Fruit fly (Drosophila melanogaster) whole organism, embryonic: ENCODE data around the gene CG15922.
A peak's percentile ranks its signal among the peaks of the same experiment; 100 is the strongest.

Experiments
- Atf-2 ChIP-seq: fragments of 200-800 bp; sonication (Bioruptor generic); optimal IDR thresholded peaks from 2 replicates; lab custom pipeline; 2016; ENCODE audit warnings: missing biosample characterization, missing genetic modification characterization
- CG11398 ChIP-seq: fragments of 200-800 bp; sonication (Bioruptor generic); optimal IDR thresholded peaks from 2 replicates; lab custom pipeline; 2016; ENCODE audit warnings: missing biosample characterization, missing genetic modification characterization
- CG11504 ChIP-seq: fragments of 200-800 bp; sonication (Bioruptor generic); optimal IDR thresholded peaks from 3 replicates; lab custom pipeline; 2019; ENCODE audit warnings: missing biosample characterization, mild to moderate bottlenecking, missing genetic modification characterization, moderate library complexity
- CG12391 ChIP-seq: fragments of 200-800 bp; sonication (Bioruptor generic); optimal IDR thresholded peaks from 3 replicates; lab custom pipeline; 2018; ENCODE audit warnings: missing biosample characterization, mild to moderate bottlenecking, missing genetic modification characterization, moderate library complexity
- CG13123 ChIP-seq: fragments of 200-800 bp; sonication (Bioruptor generic); optimal IDR thresholded peaks from 2 replicates; lab custom pipeline; 2016; ENCODE audit warnings: missing biosample characterization, missing genetic modification characterization
- CG13287 ChIP-seq: fragments of 200-800 bp; sonication (Bioruptor generic); IDR thresholded peaks from 2 replicates; pipeline ENCODE4 v1.3.6; 2022; ENCODE audit warnings: missing biosample characterization, missing genetic modification characterization; ENCODE audit not compliant: partially characterized antibody
- CG15479 ChIP-seq: fragments of 200-800 bp; sonication (Bioruptor generic); optimal IDR thresholded peaks from 3 replicates; lab custom pipeline; 2019; ENCODE audit warnings: missing biosample characterization, mild to moderate bottlenecking, missing genetic modification characterization, moderate library complexity
- CG15601 ChIP-seq: fragments of 200-800 bp; sonication (Bioruptor generic); optimal IDR thresholded peaks from 3 replicates; lab custom pipeline; 2019; ENCODE audit warnings: missing biosample characterization, mild to moderate bottlenecking, missing genetic modification characterization, moderate library complexity
- CG1647 ChIP-seq: fragments of 200-800 bp; sonication (Bioruptor generic); optimal IDR thresholded peaks from 3 replicates; lab custom pipeline; 2016; ENCODE audit warnings: missing biosample characterization, missing genetic modification characterization
- CG16863 ChIP-seq: fragments of 200-800 bp; sonication (Bioruptor generic); optimal IDR thresholded peaks from 3 replicates; lab custom pipeline; 2016; ENCODE audit warnings: missing biosample characterization, missing genetic modification characterization
- CG17186 ChIP-seq: fragments of 200-800 bp; sonication (Bioruptor generic); optimal IDR thresholded peaks from 3 replicates; lab custom pipeline; 2017; ENCODE audit warnings: missing biosample characterization, missing genetic modification reagents, missing genetic modification characterization
- CG17802 ChIP-seq: fragments of 200-800 bp; sonication (Bioruptor generic); optimal IDR thresholded peaks from 2 replicates; lab custom pipeline; 2018; ENCODE audit warnings: missing biosample characterization, mild to moderate bottlenecking, missing genetic modification characterization, moderate library complexity
- CG3163 ChIP-seq: fragments of 200-800 bp; sonication (Bioruptor generic); optimal IDR thresholded peaks from 3 replicates; lab custom pipeline; 2016; ENCODE audit warnings: missing biosample characterization, missing genetic modification characterization
- CG32772 ChIP-seq: fragments of 200-800 bp; sonication (Bioruptor generic); IDR thresholded peaks from 2 replicates; pipeline ENCODE4 v1.3.6; 2022; ENCODE audit warnings: missing biosample characterization, missing genetic modification characterization
- CG34224 ChIP-seq: fragments of 200-800 bp; sonication (Bioruptor generic); IDR thresholded peaks from 3 replicates; pipeline ENCODE4 v1.3.6; 2022; ENCODE audit warnings: missing biosample characterization, missing genetic modification characterization; ENCODE audit not compliant: partially characterized antibody
- CG34376 ChIP-seq: fragments of 200-800 bp; sonication (Bioruptor generic); optimal IDR thresholded peaks from 2 replicates; lab custom pipeline; 2018; ENCODE audit warnings: missing biosample characterization, mild to moderate bottlenecking, missing genetic modification characterization
- CG3838 ChIP-seq: fragments of 200-800 bp; sonication (Bioruptor generic); optimal IDR thresholded peaks from 3 replicates; lab custom pipeline; 2016; ENCODE audit warnings: missing biosample characterization, missing genetic modification characterization
- CG3995 ChIP-seq: fragments of 200-800 bp; sonication (Bioruptor generic); optimal IDR thresholded peaks from 3 replicates; lab custom pipeline; 2016; ENCODE audit warnings: missing biosample characterization, missing genetic modification characterization
- CG4617 ChIP-seq: fragments of 200-800 bp; sonication (Bioruptor generic); optimal IDR thresholded peaks from 3 replicates; lab custom pipeline; 2016; ENCODE audit warnings: missing biosample characterization, missing genetic modification characterization, borderline replicate concordance
- CG7987 ChIP-seq: fragments of 200-800 bp; sonication (Bioruptor generic); optimal IDR thresholded peaks from 2 replicates; lab custom pipeline; 2018; ENCODE audit warnings: missing biosample characterization, mild to moderate bottlenecking, missing genetic modification characterization, moderate library complexity
- CG9797 ChIP-seq: fragments of 200-800 bp; sonication (Bioruptor generic); optimal IDR thresholded peaks from 3 replicates; lab custom pipeline; 2018; ENCODE audit warnings: missing biosample characterization, mild to moderate bottlenecking, missing genetic modification characterization
- Deaf1 ChIP-seq: fragments of 200-800 bp; optimal IDR thresholded peaks from 3 replicates; lab custom pipeline; 2019; ENCODE audit warnings: missing biosample characterization, mild to moderate bottlenecking, missing genetic modification characterization, moderate library complexity
- Ets65A ChIP-seq: fragments of 200-800 bp; sonication (Bioruptor generic); peaks from one replicate; lab custom pipeline; 2016; ENCODE audit warnings: missing biosample characterization, missing genetic modification characterization
- Fer1 ChIP-seq: fragments of 200-800 bp; sonication (Bioruptor generic); optimal IDR thresholded peaks from 2 replicates; lab custom pipeline; 2017; ENCODE audit warnings: missing biosample characterization, mild to moderate bottlenecking, missing genetic modification characterization
- HmgZ ChIP-seq: fragments of 200-800 bp; sonication (Bioruptor generic); optimal IDR thresholded peaks from 2 replicates; lab custom pipeline; 2018; ENCODE audit warnings: missing biosample characterization, mild to moderate bottlenecking, missing genetic modification characterization
- Lpt ChIP-seq: fragments of >200 bp; optimal IDR thresholded peaks from 2 replicates; lab custom pipeline; 2018; ENCODE audit warnings: missing biosample characterization, missing genetic modification characterization
- MESR4 ChIP-seq: fragments of 200-800 bp; sonication (Bioruptor generic); optimal IDR thresholded peaks from 2 replicates; lab custom pipeline; 2018; ENCODE audit warnings: missing biosample characterization, mild to moderate bottlenecking, missing genetic modification characterization, moderate library complexity
- Med ChIP-seq: fragments of 200-800 bp; sonication (Bioruptor generic); peaks from one replicate; lab custom pipeline; 2016; ENCODE audit warnings: missing biosample characterization, missing genetic modification characterization, mild to moderate bottlenecking, inconsistent platforms, moderate library complexity
- Optix ChIP-seq: fragments of 200-800 bp; sonication (Bioruptor generic); IDR thresholded peaks from 3 replicates; pipeline ENCODE4 v1.3.6; 2022; ENCODE audit warnings: missing biosample characterization, missing genetic modification characterization
- PHDP ChIP-seq: fragments of 200-800 bp; sonication (Bioruptor generic); optimal IDR thresholded peaks from 3 replicates; lab custom pipeline; 2018; ENCODE audit warnings: missing biosample characterization, mild to moderate bottlenecking, missing genetic modification characterization, moderate library complexity
- Poxn ChIP-seq: fragments of 200-800 bp; sonication (Bioruptor generic); IDR thresholded peaks from 2 replicates; pipeline ENCODE4 v1.3.6; 2022; ENCODE audit warnings: missing biosample characterization, missing genetic modification characterization
- Rfx ChIP-seq: fragments of 200-800 bp; sonication (Bioruptor generic); IDR thresholded peaks from 2 replicates; pipeline ENCODE4 v1.3.6; 2022; ENCODE audit warnings: missing biosample characterization, missing genetic modification characterization
- Sox102F ChIP-seq: fragments of 200-800 bp; sonication (Bioruptor generic); optimal IDR thresholded peaks from 2 replicates; lab custom pipeline; 2018; ENCODE audit warnings: missing biosample characterization, mild to moderate bottlenecking, missing genetic modification characterization, moderate library complexity
- Trl ChIP-seq, 3 experiments: fragments of >200 bp in 2 of 3; fragments of 200-800 bp in 1 of 3; sonication (Bioruptor generic) in 1 of 3; optimal IDR thresholded peaks; 2 replicates in 1 of 3; 3 replicates in 2 of 3; lab custom pipeline; 2016 to 2017; ENCODE audit warnings: missing biosample characterization in 1 of 3, missing genetic modification characterization in 1 of 3
- aop ChIP-seq: fragments of 200-800 bp; sonication (Bioruptor generic); IDR thresholded peaks from 2 replicates; pipeline ENCODE4 v1.3.6; 2022; ENCODE audit warnings: missing biosample characterization, missing genetic modification characterization
- ato ChIP-seq: fragments of 200-800 bp; sonication (Bioruptor generic); IDR thresholded peaks from 2 replicates; pipeline ENCODE4 v1.3.6; 2022; ENCODE audit warnings: missing biosample characterization, missing genetic modification characterization; ENCODE audit not compliant: partially characterized antibody
- bsh ChIP-seq, 2 experiments: fragments of 200-800 bp; sonication (Bioruptor generic); optimal IDR thresholded peaks; 2 replicates each; lab custom pipeline; 2017 to 2018; ENCODE audit warnings: mild to moderate bottlenecking in 2 of 2, missing biosample characterization in 2 of 2, missing genetic modification characterization in 2 of 2, moderate library complexity in 1 of 2
- chinmo ChIP-seq: fragments of 200-800 bp; sonication (Bioruptor generic); IDR thresholded peaks from 4 replicates; pipeline ENCODE4 v1.3.6; 2022; ENCODE audit warnings: missing biosample characterization, missing genetic modification characterization; ENCODE audit not compliant: partially characterized antibody
- da ChIP-seq: fragments of 200-800 bp; sonication (Bioruptor generic); optimal IDR thresholded peaks from 2 replicates; lab custom pipeline; 2016; ENCODE audit warnings: missing biosample characterization, missing genetic modification characterization
- dimm ChIP-seq: fragments of 200-800 bp; sonication (Bioruptor generic); IDR thresholded peaks from 2 replicates; pipeline ENCODE4 v1.3.6; 2022; ENCODE audit warnings: missing biosample characterization, missing genetic modification characterization
- fd96Cb ChIP-seq: fragments of 200-800 bp; sonication (Bioruptor generic); optimal IDR thresholded peaks from 2 replicates; lab custom pipeline; 2018; ENCODE audit warnings: missing biosample characterization, mild to moderate bottlenecking, missing genetic modification characterization, moderate library complexity
- gsb-n ChIP-seq: fragments of 200-800 bp; sonication (Bioruptor generic); optimal IDR thresholded peaks from 3 replicates; lab custom pipeline; 2018; ENCODE audit warnings: missing biosample characterization, mild to moderate bottlenecking, missing genetic modification characterization
- ranshi ChIP-seq: fragments of 200-800 bp; sonication (Bioruptor generic); IDR thresholded peaks from 2 replicates; pipeline ENCODE4 v1.3.6; 2022; ENCODE audit warnings: missing biosample characterization, missing genetic modification characterization
- sens ChIP-seq: fragments of 200-800 bp; sonication (Bioruptor generic); peaks from one replicate; lab custom pipeline; 2016; ENCODE audit warnings: missing biosample characterization, missing genetic modification characterization
- sug ChIP-seq: fragments of 200-800 bp; optimal IDR thresholded peaks from 2 replicates; lab custom pipeline; 2019; ENCODE audit warnings: missing biosample characterization, mild to moderate bottlenecking, missing genetic modification characterization, moderate library complexity
- unc-4 ChIP-seq: fragments of 200-800 bp; sonication (Bioruptor generic); IDR thresholded peaks from 2 replicates; pipeline ENCODE4 v1.3.6; 2022; ENCODE audit warnings: missing biosample characterization, missing genetic modification characterization; ENCODE audit not compliant: partially characterized antibody
- vnd ChIP-seq: fragments of 200-800 bp; sonication (Bioruptor generic); IDR thresholded peaks from 3 replicates; pipeline ENCODE4 v1.3.6; 2022; ENCODE audit warnings: missing biosample characterization, missing genetic modification characterization; ENCODE audit not compliant: partially characterized antibody
- z ChIP-seq: fragments of 200-800 bp; sonication (Bioruptor generic); IDR thresholded peaks from 3 replicates; pipeline ENCODE4 v1.3.6; 2022; ENCODE audit warnings: missing biosample characterization, missing genetic modification characterization
- zen ChIP-seq: fragments of 200-800 bp; sonication (Bioruptor generic); optimal IDR thresholded peaks from 3 replicates; lab custom pipeline; 2018; ENCODE audit warnings: missing biosample characterization, mild to moderate bottlenecking, missing genetic modification characterization, moderate library complexity

Gene CG15922

DNA sequence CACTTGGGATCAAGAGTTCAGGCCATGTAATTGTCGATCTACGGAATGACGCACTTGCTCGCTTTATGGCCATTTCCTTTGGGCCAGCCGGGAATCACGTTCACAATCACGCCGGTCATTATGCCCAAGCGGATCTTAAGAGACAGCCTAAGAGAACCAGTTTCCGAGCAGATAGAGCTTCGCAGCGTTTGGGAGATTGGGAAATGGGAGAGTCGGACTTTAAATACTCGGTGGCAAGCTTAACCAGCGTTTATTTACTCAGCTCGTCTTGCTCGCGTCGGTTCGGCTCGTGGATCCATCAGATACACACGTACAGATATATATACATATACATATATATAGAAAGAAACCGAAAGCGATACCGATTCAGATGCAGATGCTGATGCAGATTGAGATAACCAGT, 5.5 kb upstream of the CG15922 start (continued):
- no peak for TF ChIP-seq Poxn (GFP tag; lab: Robert Waterston, UW)
- no peak for TF ChIP-seq CG7987 (GFP tag; lab: Kevin White, UChicago)
- no peak for TF ChIP-seq CG11398 (GFP tag; lab: Kevin White, UChicago)
- no peak for TF ChIP-seq da (GFP tag; lab: Kevin White, UChicago)
- TF ChIP-seq CG15479 (GFP tag; lab: Kevin White, UChicago) = no peak
- TF ChIP-seq Optix (GFP tag; lab: Robert Waterston, UW) = no peak
- peak; percentile 12 for TF ChIP-seq CG3995 (GFP tag; lab: Kevin White, UChicago)
- TF ChIP-seq Atf-2 (GFP tag; lab: Kevin White, UChicago) = no peak
- no peak for TF ChIP-seq CG13123 (GFP tag; lab: Kevin White, UChicago)
- TF ChIP-seq CG9797 = no peak
- peak; percentile 38 for TF ChIP-seq Ets65A (GFP tag; lab: Kevin White, UChicago)
- no peak for TF ChIP-seq dimm (GFP tag; lab: Robert Waterston, UW)
- no peak for TF ChIP-seq sug (tag; lab: Kevin White, UChicago)
- TF ChIP-seq CG3838 (GFP tag; lab: Kevin White, UChicago) = no peak
- no peak for TF ChIP-seq bsh (GFP tag; optimal IDR thresholded peaks at IDR 0.05; lab: Kevin White, UChicago)
- TF ChIP-seq gsb-n (tag; lab: Kevin White, UChicago) = no peak
- peak; percentile 17 for TF ChIP-seq CG34376 (GFP tag; lab: Kevin White, UChicago)
- no peak for TF ChIP-seq CG1647
- TF ChIP-seq CG4617 (GFP tag; lab: Kevin White, UChicago) = no peak
- TF ChIP-seq Fer1 (GFP tag; lab: Kevin White, UChicago) = no peak
- no peak for TF ChIP-seq vnd (GFP tag; lab: Robert Waterston, UW)
- TF ChIP-seq CG15601 (tag; lab: Kevin White, UChicago) = no peak
- TF ChIP-seq CG17802 (tag; lab: Kevin White, UChicago) = no peak
- TF ChIP-seq CG11504 (tag; lab: Kevin White, UChicago) = no peak
- TF ChIP-seq CG12391 (tag; lab: Kevin White, UChicago) = no peak
- 0 out of 2 replicates have a peak, but pooled peaks have one; percentile 27 for TF ChIP-seq ato (GFP tag; lab: Robert Waterston, UW)
- no peak for TF ChIP-seq CG32772 (GFP tag; lab: Robert Waterston, UW)
- TF ChIP-seq Lpt = no peak
- TF ChIP-seq CG16863 (GFP tag; lab: Kevin White, UChicago) = no peak
- no peak for TF ChIP-seq Rfx (GFP tag; lab: Robert Waterston, UW)
- TF ChIP-seq CG17186 (GFP tag; lab: Kevin White, UChicago) = no peak
- no peak for TF ChIP-seq aop (GFP tag; lab: Robert Waterston, UW)
- TF ChIP-seq ranshi (GFP tag; lab: Robert Waterston, UW) = no peak
- no peak for TF ChIP-seq fd96Cb
- TF ChIP-seq MESR4 (GFP tag; lab: Kevin White, UChicago) = no peak
- no peak for TF ChIP-seq Sox102F (GFP tag; lab: Kevin White, UChicago)

dm6 chr3R:20563830-20564421, 3.8 kb upstream of the CG15922 start, which contains the start of gene CG10877:
TSS of gene CG10877 (minus strand) at chr3R:20564067.
- TF ChIP-seq HmgZ (tag; lab: Kevin White, UChicago) (peak; percentile 33), PHDP (tag; lab: Kevin White, UChicago) (no peak), CG13287 (GFP tag; lab: Robert Waterston, UW) (peak; percentile 20; the same call in 1 of the 2 replicates), Trl (optimal IDR thresholded peaks at IDR 0.05; lab: Kevin White, UChicago) (peak; percentile 34 to 53), Trl (GFP tag; optimal IDR thresholded peaks at IDR 0.05; lab: Kevin White, UChicago) (no peak), CG3163 (peak; percentile 92), unc-4 (GFP tag; lab: Robert Waterston, UW) (no peak), chinmo (GFP tag; lab: Robert Waterston, UW) (0 out of 4 replicates have a peak, but pooled peaks have one; percentile 36), Deaf1 (tag; lab: Kevin White, UChicago) (peak; percentile 36), z (GFP tag; lab: Robert Waterston, UW) (0 out of 3 replicates have a peak, but pooled peaks have one; percentile 9), CG34224 (GFP tag; lab: Robert Waterston, UW) (peak; percentile 28; the same call in 1 of the 3 replicates), zen (tag; lab: Kevin White, UChicago) (no peak), Med (GFP tag; lab: Kevin White, UChicago) (peak; percentile 72), sens (GFP tag; lab: Kevin White, UChicago) (peak; percentile 18)
